Fruit fly (Drosophila melanogaster) whole organism, wandering third instar larva: ENCODE data around the gene Sgf11.

Experiments used
- CrebA ChIP-seq: fragments of 200-800 bp; sonication (Bioruptor generic); optimal IDR thresholded peaks from 2 replicates; lab custom pipeline; 2016; ENCODE audit warnings: missing biosample characterization, mild to moderate bottlenecking, missing genetic modification characterization, borderline replicate concordance
- Dfd ChIP-seq: fragments of >200 bp; optimal IDR thresholded peaks from 2 replicates; lab custom pipeline; 2017; ENCODE audit warnings: missing biosample characterization, missing genetic modification characterization
- HLH106 ChIP-seq: fragments of 200-800 bp; optimal IDR thresholded peaks from 3 replicates; lab custom pipeline; 2019; ENCODE audit warnings: missing biosample characterization, mild to moderate bottlenecking, missing genetic modification characterization, moderate library complexity
- Hnf4 ChIP-seq: fragments of 200-800 bp; sonication (Bioruptor generic); optimal IDR thresholded peaks from 2 replicates; lab custom pipeline; 2016; ENCODE audit warnings: missing biosample characterization, mild to moderate bottlenecking, missing genetic modification characterization
- Hr78 ChIP-seq: fragments of >200 bp; optimal IDR thresholded peaks from 2 replicates; lab custom pipeline; 2017; ENCODE audit warnings: missing biosample characterization, missing genetic modification characterization
- Jra ChIP-seq: sonication (Bioruptor generic); optimal IDR thresholded peaks from 2 replicates; lab custom pipeline; 2016; ENCODE audit warnings: missing biosample characterization, missing genetic modification characterization
- Mio ChIP-seq: sonication (Bioruptor generic); optimal IDR thresholded peaks from 2 replicates; lab custom pipeline; 2016; ENCODE audit warnings: missing biosample characterization, missing genetic modification characterization
- Myc ChIP-seq: fragments of >200 bp; optimal IDR thresholded peaks from 2 replicates; lab custom pipeline; 2017
- br ChIP-seq: fragments of 200-800 bp; sonication (Bioruptor generic); optimal IDR thresholded peaks from 2 replicates; lab custom pipeline; 2016; ENCODE audit warnings: missing biosample characterization, missing genetic modification characterization
- ey ChIP-seq: fragments of 200-800 bp; sonication (Bioruptor generic); optimal IDR thresholded peaks from 2 replicates; lab custom pipeline; 2016; ENCODE audit warnings: missing biosample characterization, missing genetic modification characterization
- foxo ChIP-seq, 2 experiments: fragments of 200-800 bp; sonication (Bioruptor generic); optimal IDR thresholded peaks; 2 replicates in 1 of 2; 3 replicates in 1 of 2; lab custom pipeline; 2016 to 2017; ENCODE audit warnings: missing biosample characterization in 2 of 2, missing genetic modification characterization in 2 of 2
- jim ChIP-seq: fragments of 175-275, 200-325 bp; sonication (Bioruptor generic); optimal IDR thresholded peaks from 2 replicates; lab custom pipeline; 2016; ENCODE audit warnings: missing biosample characterization, mild to moderate bottlenecking, missing genetic modification characterization

DNA sequence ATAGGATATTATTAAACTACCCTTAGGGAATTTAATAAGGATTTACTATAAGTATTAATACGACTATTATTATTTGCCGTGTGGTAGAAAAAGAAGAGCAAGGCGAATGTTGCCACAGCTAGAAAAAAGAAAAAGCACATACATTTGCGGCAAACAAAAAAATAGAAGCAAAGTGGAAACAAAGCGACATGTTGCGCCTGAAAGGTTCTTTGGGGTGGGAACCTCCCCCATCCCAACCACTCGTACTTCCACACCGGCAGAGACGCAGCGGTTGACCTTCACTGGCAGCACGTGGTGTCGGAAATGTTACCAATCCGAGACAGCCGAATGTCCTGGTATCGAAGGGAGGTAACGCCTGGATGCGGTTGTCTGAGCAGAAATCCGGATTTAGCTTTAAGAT lies 44.3 kb downstream of the Sgf11 start:
- TF ChIP-seq jim (GFP tag; lab: Kevin White, UChicago) (no peak), Myc (lab: Kevin White, UChicago) (no peak), foxo (GFP tag; optimal IDR thresholded peaks at IDR 0.05; lab: Kevin White, UChicago) (no peak), CrebA (GFP tag; lab: Kevin White, UChicago) (no peak), HLH106 (tag; lab: Kevin White, UChicago) (no peak), Dfd (GFP tag; lab: Kevin White, UChicago) (no peak), Jra (GFP tag; lab: Kevin White, UChicago) (no peak), Hnf4 (GFP tag; lab: Kevin White, UChicago) (no peak), Hr78 (no peak), Mio (GFP tag; lab: Kevin White, UChicago) (no peak), ey (GFP tag; lab: Kevin White, UChicago) (no peak), br (no peak)
